Worm (Caenorhabditis elegans) whole organism, mixed stage, embryonic: ENCODE data around the gene srh-167.

Experiments
- M03D4.4 ChIP-seq: sonication (generic microtip); optimal IDR thresholded peaks from 2 replicates; lab custom pipeline; 2017; ENCODE audit warnings: mild to moderate bottlenecking, missing genetic modification characterization, missing compliant biosample characterization
- bed-3 ChIP-seq: fragments of 200-800 bp; sonication (Bioruptor generic); optimal IDR thresholded peaks from 3 replicates; lab custom pipeline; 2018; ENCODE audit warnings: mild to moderate bottlenecking, missing genetic modification characterization, moderate library complexity, missing compliant biosample characterization
- blmp-1 ChIP-seq: fragments of 150-350 bp; optimal IDR thresholded peaks from 2 replicates; lab custom pipeline; 2014; ENCODE audit warnings: missing biosample characterization, missing genetic modification characterization
- ceh-39 ChIP-seq: fragments of 150-350 bp; optimal IDR thresholded peaks from 2 replicates; lab custom pipeline; 2014; ENCODE audit warnings: missing biosample characterization, missing genetic modification characterization
- ceh-43 ChIP-seq: fragments of 200-800 bp; sonication (Bioruptor generic); optimal IDR thresholded peaks from 2 replicates; lab custom pipeline; 2018; ENCODE audit warnings: mild to moderate bottlenecking, missing genetic modification characterization, moderate library complexity, missing compliant biosample characterization
- ceh-83 ChIP-seq: fragments of 200-800 bp; sonication (Bioruptor generic); optimal IDR thresholded peaks from 2 replicates; lab custom pipeline; 2018; ENCODE audit warnings: mild to moderate bottlenecking, missing genetic modification characterization, missing compliant biosample characterization
- ces-1 ChIP-seq: fragments of 150-350 bp; optimal IDR thresholded peaks from 2 replicates; lab custom pipeline; 2014; ENCODE audit warnings: missing biosample characterization, missing genetic modification reagents, missing genetic modification characterization
- cnd-1 ChIP-seq: fragments of 200-800 bp; sonication (Bioruptor generic); optimal IDR thresholded peaks from 2 replicates; lab custom pipeline; 2018; ENCODE audit warnings: mild to moderate bottlenecking, missing genetic modification characterization, missing compliant biosample characterization
- drap-1 ChIP-seq: fragments of 200-800 bp; sonication (Bioruptor generic); optimal IDR thresholded peaks from 3 replicates; lab custom pipeline; 2018; ENCODE audit warnings: mild to moderate bottlenecking, missing genetic modification characterization, missing compliant biosample characterization
- elt-1 ChIP-seq: sonication (generic microtip); optimal IDR thresholded peaks from 2 replicates; lab custom pipeline; 2017; ENCODE audit warnings: missing genetic modification characterization, mild to moderate bottlenecking, missing compliant biosample characterization, antibody characterized with exemption, moderate library complexity, borderline replicate concordance; ENCODE audit not compliant: insufficient read depth
- elt-3 ChIP-seq: fragments of 150-350 bp; optimal IDR thresholded peaks from 2 replicates; lab custom pipeline; 2014; ENCODE audit warnings: missing biosample characterization, missing genetic modification characterization
- ham-2 ChIP-seq: fragments of 200-800 bp; sonication (Bioruptor generic); optimal IDR thresholded peaks from 2 replicates; lab custom pipeline; 2018; ENCODE audit warnings: mild to moderate bottlenecking, missing genetic modification characterization, missing compliant biosample characterization
- hlh-1 ChIP-seq: fragments of 150-350 bp; optimal IDR thresholded peaks from 2 replicates; lab custom pipeline; 2014; ENCODE audit warnings: missing biosample characterization, missing genetic modification reagents, missing genetic modification characterization
- lin-13 ChIP-seq: fragments of 150-350 bp; optimal IDR thresholded peaks from 2 replicates; lab custom pipeline; 2014; ENCODE audit warnings: missing biosample characterization, missing genetic modification characterization
- lin-32 ChIP-seq: fragments of 200-800 bp; sonication (Bioruptor generic); optimal IDR thresholded peaks from 2 replicates; lab custom pipeline; 2018; ENCODE audit warnings: mild to moderate bottlenecking, missing genetic modification characterization, missing compliant biosample characterization
- lsy-2 ChIP-seq: fragments of 150-350 bp; optimal IDR thresholded peaks from 2 replicates; lab custom pipeline; 2014; ENCODE audit warnings: missing biosample characterization, missing genetic modification characterization
- mep-1 ChIP-seq: fragments of 150-350 bp; optimal IDR thresholded peaks from 2 replicates; lab custom pipeline; 2017; ENCODE audit warnings: missing biosample characterization, missing genetic modification reagents, missing genetic modification characterization, inconsistent platforms
- mls-2 ChIP-seq: sonication (generic microtip); optimal IDR thresholded peaks from 2 replicates; lab custom pipeline; 2016; ENCODE audit warnings: mild to moderate bottlenecking, missing genetic modification characterization, moderate library complexity, missing compliant biosample characterization
- nhr-12 ChIP-seq: fragments of 150-350 bp; optimal IDR thresholded peaks from 2 replicates; lab custom pipeline; 2014; ENCODE audit warnings: missing biosample characterization, missing genetic modification characterization
- nhr-2 ChIP-seq: fragments of 150-350 bp; optimal IDR thresholded peaks from 2 replicates; lab custom pipeline; 2014; ENCODE audit warnings: missing biosample characterization, missing genetic modification characterization
- nhr-237 ChIP-seq: fragments of 150-350 bp; optimal IDR thresholded peaks from 2 replicates; lab custom pipeline; 2014; ENCODE audit warnings: missing biosample characterization, missing genetic modification characterization
- nhr-76 ChIP-seq: sonication (generic microtip); optimal IDR thresholded peaks from 2 replicates; lab custom pipeline; 2017; ENCODE audit warnings: missing biosample characterization, missing genetic modification characterization
- pha-4 ChIP-seq: fragments of 150-350 bp; optimal IDR thresholded peaks from 2 replicates; lab custom pipeline; 2018; ENCODE audit warnings: missing biosample characterization, missing genetic modification reagents, missing genetic modification characterization
- sem-2 ChIP-seq: fragments of 200-800 bp; sonication (Bioruptor generic); optimal IDR thresholded peaks from 2 replicates; lab custom pipeline; 2018; ENCODE audit warnings: mild to moderate bottlenecking, missing genetic modification characterization, missing compliant biosample characterization
- snpc-4 ChIP-seq: fragments of 150-350 bp; optimal IDR thresholded peaks from 2 replicates; lab custom pipeline; 2014; ENCODE audit warnings: missing biosample characterization, missing genetic modification characterization
- sptf-1 ChIP-seq: sonication (generic microtip); optimal IDR thresholded peaks from 2 replicates; lab custom pipeline; 2017; ENCODE audit warnings: mild to moderate bottlenecking, missing genetic modification characterization, moderate library complexity, missing compliant biosample characterization
- tbx-8 ChIP-seq: fragments of 200-800 bp; sonication (Bioruptor generic); optimal IDR thresholded peaks from 2 replicates; lab custom pipeline; 2018; ENCODE audit warnings: mild to moderate bottlenecking, missing genetic modification characterization, moderate library complexity, missing compliant biosample characterization
- unc-120 ChIP-seq: sonication (generic microtip); optimal IDR thresholded peaks from 2 replicates; lab custom pipeline; 2017; ENCODE audit warnings: missing genetic modification characterization, missing compliant biosample characterization; ENCODE audit not compliant: poor library complexity, severe bottlenecking
- unc-39 ChIP-seq: fragments of 150-350 bp; optimal IDR thresholded peaks from 2 replicates; lab custom pipeline; 2014; ENCODE audit warnings: missing biosample characterization, missing genetic modification characterization
- unc-62 ChIP-seq: fragments of 150-350 bp; optimal IDR thresholded peaks from 2 replicates; lab custom pipeline; 2014; ENCODE audit warnings: missing biosample characterization, missing genetic modification reagents, missing genetic modification characterization
- zip-8 ChIP-seq: fragments of 150-350 bp; optimal IDR thresholded peaks from 2 replicates; lab custom pipeline; 2014; ENCODE audit warnings: missing biosample characterization, missing genetic modification characterization
- ztf-11 ChIP-seq: fragments of 150-350 bp; optimal IDR thresholded peaks from 2 replicates; lab custom pipeline; 2014; ENCODE audit warnings: missing biosample characterization, missing genetic modification characterization

The srh-167 gene

DNA sequence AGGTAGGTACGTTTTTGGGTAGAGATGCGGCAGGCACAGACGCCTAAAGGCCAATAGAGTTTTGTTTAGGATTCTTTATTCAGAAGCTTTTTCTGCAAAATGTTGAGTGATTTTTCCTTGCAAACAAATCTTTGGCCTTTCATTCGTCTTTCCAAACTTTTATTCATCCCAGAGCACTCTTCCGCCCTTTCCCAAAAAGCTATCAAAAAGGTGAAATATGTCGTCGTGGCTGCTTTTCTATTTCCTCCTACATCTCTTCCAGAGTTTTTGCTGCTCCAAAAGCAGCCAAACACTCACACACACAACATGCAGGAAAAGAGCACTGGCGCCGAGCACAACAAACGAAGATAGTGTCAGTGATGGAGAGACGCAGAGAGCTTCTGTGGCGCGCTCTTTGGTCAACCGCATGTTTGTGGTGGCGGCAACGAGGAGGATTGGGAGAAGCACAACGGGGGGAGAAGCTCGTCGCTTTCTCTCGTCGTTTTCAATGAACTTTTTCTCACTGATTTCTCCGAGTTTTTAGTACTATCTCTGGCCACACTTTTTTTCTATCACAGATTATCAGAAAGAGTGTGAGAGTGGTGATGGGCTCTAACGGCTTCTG, 17.4 kb downstream of the srh-167 start:
- TF ChIP-seq drap-1 (GFP tag; lab: Kevin White, UChicago) (peak; percentile 33), nhr-12 (tag; lab: Kevin White, UChicago) (no peak), nhr-2 (tag; lab: Kevin White, UChicago) (no peak), mep-1 (peak; percentile 0), unc-120 (tag; lab: Kevin White, UChicago) (peak; percentile 77), elt-1 (tag; lab: Kevin White, UChicago) (no peak), lin-32 (no peak)

DNA sequence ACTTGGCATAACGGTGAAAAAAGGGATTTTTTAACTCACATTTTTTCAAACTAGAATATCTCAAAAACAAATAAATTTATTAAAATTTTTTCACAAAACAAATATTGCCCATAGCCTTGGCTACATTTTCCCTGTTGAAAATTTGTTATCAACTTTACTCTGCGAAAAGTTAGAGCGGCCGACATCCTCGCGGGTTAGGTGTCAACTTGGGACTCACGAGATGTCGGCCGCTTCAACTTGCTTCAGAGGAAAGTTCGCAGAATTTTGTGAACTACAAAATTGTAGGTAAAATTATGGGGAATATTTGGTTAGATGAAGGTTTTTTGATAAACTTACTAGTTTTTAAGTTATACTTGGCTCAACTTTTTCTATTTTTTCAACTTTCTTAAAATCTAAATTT, 18.2 kb downstream of the srh-167 start:
- TF ChIP-seq elt-3 (no peak), mls-2 (tag; lab: Kevin White, UChicago) (no peak), nhr-2 (tag; lab: Kevin White, UChicago) (no peak), drap-1 (GFP tag; lab: Kevin White, UChicago) (no peak), sptf-1 (no peak), lsy-2 (tag; lab: Kevin White, UChicago) (no peak), unc-39 (no peak), cnd-1 (tag; lab: Kevin White, UChicago) (no peak), mep-1 (no peak), ceh-83 (no peak)

DNA sequence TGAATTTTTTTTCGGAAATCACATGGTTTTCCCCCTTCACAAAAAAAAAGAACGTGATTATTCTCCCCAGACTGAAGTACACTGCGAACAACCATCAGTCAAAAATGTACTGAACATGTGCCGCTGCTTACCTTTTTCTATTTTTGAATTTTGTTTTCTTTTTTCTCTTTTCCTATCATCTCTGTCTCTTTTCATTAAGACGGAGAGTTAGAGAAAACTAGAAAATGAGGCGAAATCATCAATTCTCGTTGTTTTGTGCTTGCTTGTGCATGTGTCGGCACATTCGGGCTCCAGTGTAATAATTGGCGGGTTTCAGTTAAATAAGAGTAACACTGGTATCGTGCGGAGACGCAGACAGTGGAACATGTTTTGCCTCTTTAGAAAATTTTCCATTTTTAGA, 18.8 kb downstream of the srh-167 start:
- no peak for TF ChIP-seq drap-1 (GFP tag; lab: Kevin White, UChicago)
- peak; percentile 39 for TF ChIP-seq hlh-1 (tag; lab: Kevin White, UChicago)
- peak; percentile 12 for TF ChIP-seq unc-62 (GFP tag; lab: Kevin White, UChicago)
- TF ChIP-seq bed-3: no peak
- TF ChIP-seq mls-2 (tag; lab: Kevin White, UChicago): no peak
- TF ChIP-seq unc-120 (tag; lab: Kevin White, UChicago): peak; percentile 67
- TF ChIP-seq nhr-76 (tag; lab: Kevin White, UChicago): no peak
- no peak for TF ChIP-seq snpc-4 (tag; lab: Kevin White, UChicago)

DNA sequence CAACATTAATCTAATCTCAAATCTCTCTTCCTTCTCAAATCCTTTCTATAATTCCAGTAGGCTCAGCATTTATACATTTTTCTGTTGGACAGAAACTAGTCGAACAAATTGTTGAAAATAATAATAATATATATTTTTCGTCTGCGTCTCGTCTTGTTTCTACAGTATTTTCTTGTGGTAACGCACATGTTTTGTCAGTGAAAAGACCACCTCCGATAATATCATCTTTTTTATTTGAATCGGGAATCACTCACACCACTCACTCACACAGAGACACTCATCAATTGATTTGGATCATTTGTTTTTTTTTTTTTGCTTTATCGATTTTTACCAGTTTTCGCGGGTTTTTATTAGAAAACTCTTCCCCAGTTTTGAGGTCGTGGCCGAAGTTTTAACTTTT, 21.2 kb downstream of the srh-167 start:
- no peak for TF ChIP-seq blmp-1 (tag; lab: Kevin White, UChicago)
- no peak for TF ChIP-seq ceh-39 (tag; lab: Kevin White, UChicago)
- TF ChIP-seq bed-3: no peak
- no peak for TF ChIP-seq ceh-43
- TF ChIP-seq ham-2: no peak
- no peak for TF ChIP-seq nhr-76 (tag; lab: Kevin White, UChicago)
- TF ChIP-seq mls-2 (tag; lab: Kevin White, UChicago): no peak
- TF ChIP-seq drap-1 (GFP tag; lab: Kevin White, UChicago): no peak
- TF ChIP-seq sem-2 (GFP tag; lab: Kevin White, UChicago): no peak
- TF ChIP-seq elt-3: no peak

ce11 chrV:16355941-16356340, 22.4 kb downstream of the srh-167 start:
- TF ChIP-seq nhr-76 (tag; lab: Kevin White, UChicago): no peak
- peak; percentile 65 for TF ChIP-seq sptf-1
- TF ChIP-seq cnd-1 (tag; lab: Kevin White, UChicago): peak; percentile 33
- TF ChIP-seq lsy-2 (tag; lab: Kevin White, UChicago): peak; percentile 22
- TF ChIP-seq ces-1 (GFP tag; lab: Kevin White, UChicago): peak; percentile 76
- peak; percentile 70 for TF ChIP-seq pha-4 (tag; lab: Kevin White, UChicago)
- peak; percentile 42 for TF ChIP-seq lin-13 (tag; lab: Kevin White, UChicago)
- peak; percentile 42 for TF ChIP-seq mep-1
- TF ChIP-seq ham-2: peak; percentile 55
- peak; percentile 37 for TF ChIP-seq drap-1 (GFP tag; lab: Kevin White, UChicago)
- TF ChIP-seq elt-3: peak; percentile 58
- TF ChIP-seq M03D4.4: peak; percentile 8
- TF ChIP-seq nhr-237 (tag; lab: Kevin White, UChicago): peak; percentile 51
- peak; percentile 42 for TF ChIP-seq blmp-1 (tag; lab: Kevin White, UChicago)
- no peak for TF ChIP-seq ceh-43
- TF ChIP-seq hlh-1 (tag; lab: Kevin White, UChicago): peak; percentile 22
- no peak for TF ChIP-seq zip-8 (tag; lab: Kevin White, UChicago)
- peak; percentile 51 for TF ChIP-seq ztf-11
- peak; percentile 77 for TF ChIP-seq mls-2 (tag; lab: Kevin White, UChicago)
- TF ChIP-seq ceh-39 (tag; lab: Kevin White, UChicago): peak; percentile 49
- TF ChIP-seq unc-120 (tag; lab: Kevin White, UChicago): peak; percentile 59
- TF ChIP-seq nhr-2 (tag; lab: Kevin White, UChicago): peak; percentile 85
- TF ChIP-seq tbx-8 (GFP tag; lab: Kevin White, UChicago): no peak
- TF ChIP-seq sem-2 (GFP tag; lab: Kevin White, UChicago): no peak
- TF ChIP-seq unc-62 (GFP tag; lab: Kevin White, UChicago): peak; percentile 47
